Fruit fly (Drosophila melanogaster) whole organism, embryonic: Measurements from ENCODE around the gene ND-18.

Experiments
- Adf1 ChIP-seq: fragments of 200-800 bp; sonication (Bioruptor generic); IDR thresholded peaks from 2 replicates; pipeline ENCODE4 v1.3.6; 2022; ENCODE audit warnings: missing biosample characterization, missing genetic modification characterization
- Bgb ChIP-seq: fragments of 200-800 bp; sonication (Bioruptor generic); IDR thresholded peaks from 2 replicates; pipeline ENCODE4 v1.3.6; 2022; ENCODE audit warnings: missing biosample characterization, missing genetic modification characterization; ENCODE audit not compliant: partially characterized antibody
- CG12744 ChIP-seq: fragments of 200-800 bp; sonication (Bioruptor generic); optimal IDR thresholded peaks from 2 replicates; lab custom pipeline; 2016; ENCODE audit warnings: missing biosample characterization, missing genetic modification characterization
- CG12942 ChIP-seq: fragments of 200-800 bp; sonication (Bioruptor generic); optimal IDR thresholded peaks from 3 replicates; lab custom pipeline; 2016; ENCODE audit warnings: missing biosample characterization, missing genetic modification characterization
- CG13287 ChIP-seq: fragments of 200-800 bp; sonication (Bioruptor generic); IDR thresholded peaks from 2 replicates; pipeline ENCODE4 v1.3.6; 2022; ENCODE audit warnings: missing biosample characterization, missing genetic modification characterization; ENCODE audit not compliant: partially characterized antibody
- CG15479 ChIP-seq: fragments of 200-800 bp; sonication (Bioruptor generic); optimal IDR thresholded peaks from 3 replicates; lab custom pipeline; 2019; ENCODE audit warnings: missing biosample characterization, mild to moderate bottlenecking, missing genetic modification characterization, moderate library complexity
- CG17385 ChIP-seq: fragments of 200-800 bp; sonication (Bioruptor generic); optimal IDR thresholded peaks from 3 replicates; lab custom pipeline; 2018; ENCODE audit warnings: missing biosample characterization, mild to moderate bottlenecking, missing genetic modification characterization
- CG17802 ChIP-seq: fragments of 200-800 bp; sonication (Bioruptor generic); optimal IDR thresholded peaks from 2 replicates; lab custom pipeline; 2018; ENCODE audit warnings: missing biosample characterization, mild to moderate bottlenecking, missing genetic modification characterization, moderate library complexity
- CG32532 ChIP-seq: fragments of 200-800 bp; sonication (Bioruptor generic); IDR thresholded peaks from 2 replicates; pipeline ENCODE4 v1.3.6; 2022; ENCODE audit warnings: missing biosample characterization, missing genetic modification characterization
- CG34422 ChIP-seq: fragments of 200-800 bp; sonication (Bioruptor generic); IDR thresholded peaks from 3 replicates; pipeline ENCODE4 v1.3.6; 2022; ENCODE audit warnings: missing biosample characterization, missing genetic modification characterization
- CG3995 ChIP-seq: fragments of 200-800 bp; sonication (Bioruptor generic); optimal IDR thresholded peaks from 3 replicates; lab custom pipeline; 2016; ENCODE audit warnings: missing biosample characterization, missing genetic modification characterization
- CG4617 ChIP-seq: fragments of 200-800 bp; sonication (Bioruptor generic); optimal IDR thresholded peaks from 3 replicates; lab custom pipeline; 2016; ENCODE audit warnings: missing biosample characterization, missing genetic modification characterization, borderline replicate concordance
- CG6272 ChIP-seq: fragments of 200-800 bp; sonication (Bioruptor generic); IDR thresholded peaks from 2 replicates; pipeline ENCODE4 v1.3.6; 2022; ENCODE audit warnings: missing biosample characterization, missing genetic modification characterization
- CG7271 ChIP-seq: fragments of 200-800 bp; sonication (Bioruptor generic); optimal IDR thresholded peaks from 2 replicates; lab custom pipeline; 2018; ENCODE audit warnings: missing biosample characterization, mild to moderate bottlenecking, missing genetic modification characterization, moderate library complexity
- CG7987 ChIP-seq: fragments of 200-800 bp; sonication (Bioruptor generic); optimal IDR thresholded peaks from 2 replicates; lab custom pipeline; 2018; ENCODE audit warnings: missing biosample characterization, mild to moderate bottlenecking, missing genetic modification characterization, moderate library complexity
- CG8478 ChIP-seq: fragments of >200 bp; optimal IDR thresholded peaks from 2 replicates; lab custom pipeline; 2018
- CoRest ChIP-seq: fragments of 200-800 bp; sonication (Bioruptor generic); optimal IDR thresholded peaks from 3 replicates; lab custom pipeline; 2018; ENCODE audit warnings: missing biosample characterization, mild to moderate bottlenecking, missing genetic modification characterization, moderate library complexity
- Doc3 ChIP-seq: fragments of 200-800 bp; sonication (Bioruptor generic); IDR thresholded peaks from 3 replicates; pipeline ENCODE4 v1.3.6; 2022; ENCODE audit warnings: missing biosample characterization, missing genetic modification characterization; ENCODE audit not compliant: partially characterized antibody
- Dp ChIP-seq: fragments of 200-800 bp; sonication (Bioruptor generic); optimal IDR thresholded peaks from 2 replicates; lab custom pipeline; 2018; ENCODE audit warnings: missing biosample characterization, mild to moderate bottlenecking, missing genetic modification characterization, moderate library complexity
- Dref ChIP-seq: fragments of 200-800 bp; sonication (Bioruptor generic); IDR thresholded peaks from 2 replicates; pipeline ENCODE4 v1.3.6; 2022; ENCODE audit warnings: missing biosample characterization, missing genetic modification characterization
- E2f2 ChIP-seq: fragments of 200-800 bp; sonication (Bioruptor generic); IDR thresholded peaks from 2 replicates; pipeline ENCODE4 v1.3.6; 2022; ENCODE audit warnings: missing biosample characterization, missing genetic modification characterization
- HLH54F ChIP-seq: fragments of 200-800 bp; sonication (Bioruptor generic); optimal IDR thresholded peaks from 3 replicates; lab custom pipeline; 2016; ENCODE audit warnings: missing biosample characterization, missing genetic modification characterization
- HmgZ ChIP-seq: fragments of 200-800 bp; sonication (Bioruptor generic); optimal IDR thresholded peaks from 2 replicates; lab custom pipeline; 2018; ENCODE audit warnings: missing biosample characterization, mild to moderate bottlenecking, missing genetic modification characterization
- MBD-R2 ChIP-seq: fragments of 200-800 bp; sonication (Bioruptor generic); IDR thresholded peaks from 2 replicates; pipeline ENCODE4 v1.3.6; 2022; ENCODE audit warnings: missing biosample characterization, missing genetic modification characterization
- Med ChIP-seq: fragments of 200-800 bp; sonication (Bioruptor generic); peaks from one replicate; lab custom pipeline; 2016; ENCODE audit warnings: missing biosample characterization, missing genetic modification characterization, mild to moderate bottlenecking, inconsistent platforms, moderate library complexity
- Opbp ChIP-seq: fragments of 200-800 bp; sonication (Bioruptor generic); IDR thresholded peaks from 3 replicates; pipeline ENCODE4 v1.3.6; 2022; ENCODE audit warnings: missing biosample characterization, missing genetic modification characterization; ENCODE audit not compliant: partially characterized antibody
- Pdp1 ChIP-seq, 2 experiments: fragments of 200-800 bp; sonication (Bioruptor generic); optimal IDR thresholded peaks; 3 replicates each; lab custom pipeline; 2016; ENCODE audit warnings: missing biosample characterization in 2 of 2, missing genetic modification characterization in 2 of 2, mild to moderate bottlenecking in 1 of 2, moderate library complexity in 1 of 2
- Ravus ChIP-seq: fragments of 200-800 bp; sonication (Bioruptor generic); IDR thresholded peaks from 2 replicates; pipeline ENCODE4 v1.3.6; 2022; ENCODE audit warnings: missing biosample characterization, missing genetic modification characterization
- Sox102F ChIP-seq: fragments of 200-800 bp; sonication (Bioruptor generic); optimal IDR thresholded peaks from 2 replicates; lab custom pipeline; 2018; ENCODE audit warnings: missing biosample characterization, mild to moderate bottlenecking, missing genetic modification characterization, moderate library complexity
- YL-1 ChIP-seq: fragments of 200-800 bp; sonication (Bioruptor generic); optimal IDR thresholded peaks from 3 replicates; lab custom pipeline; 2017; ENCODE audit warnings: missing biosample characterization, mild to moderate bottlenecking, missing genetic modification characterization
- cg ChIP-seq: fragments of 200-800 bp; sonication (Bioruptor generic); optimal IDR thresholded peaks from 3 replicates; lab custom pipeline; 2019; ENCODE audit warnings: missing biosample characterization, mild to moderate bottlenecking, missing genetic modification characterization, moderate library complexity
- chinmo ChIP-seq: fragments of 200-800 bp; sonication (Bioruptor generic); IDR thresholded peaks from 4 replicates; pipeline ENCODE4 v1.3.6; 2022; ENCODE audit warnings: missing biosample characterization, missing genetic modification characterization; ENCODE audit not compliant: partially characterized antibody
- chm ChIP-seq: fragments of 200-800 bp; sonication (Bioruptor generic); IDR thresholded peaks from 2 replicates; pipeline ENCODE4 v1.3.6; 2022; ENCODE audit warnings: missing biosample characterization, missing genetic modification characterization
- ci ChIP-seq: fragments of 200-800 bp; sonication (Bioruptor generic); IDR thresholded peaks from 3 replicates; pipeline ENCODE4 v1.3.6; 2022; ENCODE audit warnings: missing biosample characterization, missing genetic modification characterization
- crc ChIP-seq: fragments of 200-800 bp; sonication (Bioruptor generic); optimal IDR thresholded peaks from 2 replicates; lab custom pipeline; 2016; ENCODE audit warnings: missing biosample characterization, missing genetic modification characterization
- crol ChIP-seq: fragments of 200-800 bp; sonication (Bioruptor generic); IDR thresholded peaks from 2 replicates; pipeline ENCODE4 v1.3.6; 2022; ENCODE audit warnings: missing biosample characterization, missing genetic modification characterization
- crp ChIP-seq, 2 experiments: fragments of 200-800 bp; sonication (Bioruptor generic); optimal IDR thresholded peaks; 2 replicates in 1 of 2; 3 replicates in 1 of 2; lab custom pipeline; 2017; ENCODE audit warnings: missing biosample characterization in 2 of 2, missing genetic modification characterization in 2 of 2, mild to moderate bottlenecking in 1 of 2, moderate library complexity in 1 of 2
- dmrt99B ChIP-seq: fragments of 200-800 bp; sonication (Bioruptor generic); optimal IDR thresholded peaks from 2 replicates; lab custom pipeline; 2018; ENCODE audit warnings: missing biosample characterization, mild to moderate bottlenecking, missing genetic modification characterization, moderate library complexity
- ems ChIP-seq: fragments of 200-800 bp; sonication (Bioruptor generic); optimal IDR thresholded peaks from 3 replicates; lab custom pipeline; 2016; ENCODE audit warnings: missing biosample characterization, missing genetic modification characterization
- fru ChIP-seq: fragments of >200 bp; optimal IDR thresholded peaks from 2 replicates; lab custom pipeline; 2017
- klu ChIP-seq: fragments of 200-800 bp; sonication (Bioruptor generic); IDR thresholded peaks from 2 replicates; pipeline ENCODE4 v1.3.6; 2022; ENCODE audit warnings: missing biosample characterization, missing genetic modification characterization
- pzg ChIP-seq: fragments of 200-800 bp; sonication (Bioruptor generic); optimal IDR thresholded peaks from 3 replicates; lab custom pipeline; 2018; ENCODE audit warnings: missing biosample characterization, mild to moderate bottlenecking, missing genetic modification characterization, moderate library complexity
- sens ChIP-seq: fragments of 200-800 bp; sonication (Bioruptor generic); peaks from one replicate; lab custom pipeline; 2016; ENCODE audit warnings: missing biosample characterization, missing genetic modification characterization
- sna ChIP-seq: fragments of 200-800 bp; sonication (Bioruptor generic); IDR thresholded peaks from 2 replicates; pipeline ENCODE4 v1.3.6; 2022; ENCODE audit warnings: missing biosample characterization, missing genetic modification characterization; ENCODE audit not compliant: partially characterized antibody
- vfl ChIP-seq: fragments of 200-800 bp; sonication (Bioruptor generic); optimal IDR thresholded peaks from 2 replicates; lab custom pipeline; 2016; ENCODE audit warnings: missing biosample characterization, missing genetic modification characterization
- vnd ChIP-seq: fragments of 200-800 bp; sonication (Bioruptor generic); IDR thresholded peaks from 3 replicates; pipeline ENCODE4 v1.3.6; 2022; ENCODE audit warnings: missing biosample characterization, missing genetic modification characterization; ENCODE audit not compliant: partially characterized antibody
- wek ChIP-seq: fragments of 200-800 bp; sonication (Bioruptor generic); optimal IDR thresholded peaks from 3 replicates; lab custom pipeline; 2018; ENCODE audit warnings: missing biosample characterization, mild to moderate bottlenecking, missing genetic modification characterization, moderate library complexity
- zfh1 ChIP-seq: fragments of 200-800 bp; sonication (Bioruptor generic); IDR thresholded peaks from 3 replicates; pipeline ENCODE4 v1.3.6; 2022; ENCODE audit warnings: missing biosample characterization, missing genetic modification characterization

ND-18 gene

DNA sequence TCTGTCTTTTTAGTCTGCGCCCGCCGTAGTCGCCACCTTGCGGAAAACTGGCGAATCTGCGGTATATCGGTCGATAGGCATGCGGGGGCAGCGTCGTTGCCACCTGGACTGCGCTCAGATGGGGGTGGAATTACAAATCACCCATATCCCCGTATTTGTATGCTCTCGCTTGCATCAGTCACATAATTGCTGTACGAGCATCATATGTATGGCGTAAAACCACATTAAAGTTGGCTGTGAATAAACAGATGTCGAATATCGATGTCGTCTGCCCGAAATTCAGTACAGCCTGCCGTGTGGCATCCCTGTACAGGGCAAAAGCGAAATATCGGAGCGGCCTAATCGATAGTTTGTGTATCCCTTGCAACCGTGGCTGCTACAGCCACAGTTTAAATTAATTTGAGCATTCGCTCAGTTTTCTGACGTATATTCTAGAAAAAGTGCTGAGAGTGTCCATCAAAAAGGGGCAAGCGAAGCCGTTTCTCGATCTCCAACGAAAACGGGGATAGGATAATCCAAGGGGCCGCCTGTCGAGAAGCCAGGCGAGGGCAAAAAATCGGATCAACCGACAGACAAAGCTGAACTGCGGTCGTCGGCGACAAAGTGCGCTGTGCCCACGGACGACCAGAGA lies 29.6 kb downstream of the ND-18 start, which contains the start of the genes Idh3a and CoRest (continued):
- TF ChIP-seq klu (GFP tag; lab: Robert Waterston, UW) (peak; percentile 78), CG7271 (no peak), fru (lab: Kevin White, UChicago) (no peak), CG3995 (GFP tag; lab: Kevin White, UChicago) (peak; percentile 8)

- TF ChIP-seq HLH54F, result no peak
- peak; percentile 38 for TF ChIP-seq CG32532
- no peak for TF ChIP-seq Opbp (GFP tag; lab: Robert Waterston, UW)
- TF ChIP-seq CG4617 (GFP tag; lab: Kevin White, UChicago), result peak; percentile 40
- TF ChIP-seq Sox102F (GFP tag; lab: Kevin White, UChicago), result no peak
- peak in 1 of 2 experiments; percentile 4 for TF ChIP-seq Pdp1 (GFP tag; optimal IDR thresholded peaks at IDR 0.05; lab: Kevin White, UChicago)
- TF ChIP-seq CG6272, result 0 out of 2 replicates have a peak, but pooled peaks have one; percentile 20
- no peak for TF ChIP-seq E2f2
- TF ChIP-seq Doc3 (GFP tag; lab: Robert Waterston, UW), result no peak
- TF ChIP-seq crc (GFP tag; lab: Kevin White, UChicago), result no peak
- TF ChIP-seq HmgZ, result peak; percentile 44
- TF ChIP-seq CoRest (tag; lab: Kevin White, UChicago), result peak; percentile 94
- peak; percentile 95 for TF ChIP-seq CG8478
- peak; percentile 63 for TF ChIP-seq CG15479 (GFP tag; lab: Kevin White, UChicago)
- no peak for TF ChIP-seq CG13287
- 0 out of 2 replicates have a peak, but pooled peaks have one; percentile 14 for TF ChIP-seq sna (GFP tag; lab: Robert Waterston, UW)
- TF ChIP-seq vfl (GFP tag; lab: Kevin White, UChicago), result no peak
- peak; percentile 48; the same call in 1 of the 3 replicates for TF ChIP-seq CG34422 (GFP tag; lab: Robert Waterston, UW)
- TF ChIP-seq sens (GFP tag; lab: Kevin White, UChicago), result no peak
- peak; percentile 28; the same call in 1 of the 2 replicates for TF ChIP-seq MBD-R2
- TF ChIP-seq chm (GFP tag; lab: Robert Waterston, UW), result 0 out of 2 replicates have a peak, but pooled peaks have one; percentile 55
- TF ChIP-seq Dp (GFP tag; lab: Kevin White, UChicago), result no peak
- peak; percentile 23 for TF ChIP-seq Med (GFP tag; lab: Kevin White, UChicago)
- peak in 1 of 2 experiments; percentile 29 for TF ChIP-seq crp (GFP tag; optimal IDR thresholded peaks at IDR 0.05; lab: Kevin White, UChicago)
- no peak for TF ChIP-seq dmrt99B (tag; lab: Kevin White, UChicago)
- no peak for TF ChIP-seq Ravus (GFP tag; lab: Robert Waterston, UW)
- TF ChIP-seq CG17385 (GFP tag; lab: Kevin White, UChicago), result no peak
- TF ChIP-seq CG7987 (GFP tag; lab: Kevin White, UChicago), result no peak
- no peak for TF ChIP-seq CG12744 (GFP tag; lab: Kevin White, UChicago)
- TF ChIP-seq Bgb (GFP tag; lab: Robert Waterston, UW), result peak; percentile 12; the same call in 1 of the 2 replicates
- TF ChIP-seq CG12942, result no peak
- no peak for TF ChIP-seq wek
- TF ChIP-seq chinmo (GFP tag; lab: Robert Waterston, UW), result peak; percentile 67; the same call in 1 of the 4 replicates
- no peak for TF ChIP-seq CG17802 (tag; lab: Kevin White, UChicago)
- TF ChIP-seq crol (GFP tag; lab: Robert Waterston, UW), result no peak
- no peak for TF ChIP-seq vnd
- peak; percentile 21 for TF ChIP-seq pzg (GFP tag; lab: Kevin White, UChicago)
- TF ChIP-seq cg, result peak; percentile 97
- TF ChIP-seq Dref (GFP tag; lab: Robert Waterston, UW), result 0 out of 2 replicates have a peak, but pooled peaks have one; percentile 15
- TF ChIP-seq zfh1 (GFP tag; lab: Robert Waterston, UW), result no peak
- TF ChIP-seq ems (GFP tag; lab: Kevin White, UChicago), result no peak
- peak; percentile 54 for TF ChIP-seq YL-1 (GFP tag; lab: Kevin White, UChicago)
- TF ChIP-seq ci (GFP tag; lab: Robert Waterston, UW), result 0 out of 3 replicates have a peak, but pooled peaks have one; percentile 31
- TF ChIP-seq Adf1, result peak; percentile 76
These were observed 30.4 kb downstream of the ND-18 start for dm6 chrX:19522597-19522996.
